Worm (Caenorhabditis elegans) whole organism, L4 larva: ENCODE data around the gene phb-2.

Experiments used
- F37D6.2 ChIP-seq: sonication (generic microtip); optimal IDR thresholded peaks from 2 replicates; lab custom pipeline; 2016; ENCODE audit warnings: mild to moderate bottlenecking, missing genetic modification characterization, missing compliant biosample characterization
- R02D3.7 ChIP-seq: fragments of 150-350 bp; sonication (generic microtip); optimal IDR thresholded peaks from 3 replicates; lab custom pipeline; 2014; ENCODE audit warnings: missing biosample characterization, missing genetic modification characterization
- T20F7.1 ChIP-seq: fragments of 200-800 bp; sonication (Bioruptor generic); optimal IDR thresholded peaks from 2 replicates; lab custom pipeline; 2018; ENCODE audit warnings: mild to moderate bottlenecking, missing genetic modification characterization, missing compliant biosample characterization
- T26A8.4 ChIP-seq: fragments of 200-800 bp; sonication (Bioruptor generic); IDR thresholded peaks from 2 replicates; pipeline ENCODE4 v1.3.6; 2022; ENCODE audit warnings: missing genetic modification characterization, missing compliant biosample characterization
- Y5F2A.4 ChIP-seq: fragments of 200-800 bp; sonication (Bioruptor generic); optimal IDR thresholded peaks from 2 replicates; lab custom pipeline; 2018; ENCODE audit warnings: mild to moderate bottlenecking, missing genetic modification characterization, missing compliant biosample characterization
- ZK546.5 ChIP-seq, 2 experiments: sonication (generic microtip); optimal IDR thresholded peaks; 2 replicates each; lab custom pipeline; 2017; ENCODE audit warnings: missing biosample characterization in 2 of 2, missing genetic modification characterization in 2 of 2
- aha-1 ChIP-seq: fragments of 150-350 bp; peaks from one replicate; lab custom pipeline; 2014; ENCODE audit warnings: missing biosample characterization, missing genetic modification characterization
- ceh-62 ChIP-seq: sonication (generic microtip); optimal IDR thresholded peaks from 2 replicates; lab custom pipeline; 2017; ENCODE audit warnings: missing biosample characterization, missing genetic modification characterization
- ctbp-1 ChIP-seq: fragments of 200-800 bp; sonication (Bioruptor generic); IDR thresholded peaks from 2 replicates; pipeline ENCODE4 v1.3.6; 2022; ENCODE audit warnings: missing genetic modification reagents, missing genetic modification characterization, missing compliant biosample characterization
- daf-12 ChIP-seq: fragments of 150-350 bp; optimal IDR thresholded peaks from 2 replicates; lab custom pipeline; 2014; ENCODE audit warnings: missing biosample characterization, missing genetic modification reagents, missing genetic modification characterization
- dmd-9 ChIP-seq: fragments of 200-800 bp; sonication (Bioruptor generic); IDR thresholded peaks from 2 replicates; pipeline ENCODE4 v1.3.6; 2022; ENCODE audit warnings: missing genetic modification reagents, missing genetic modification characterization, missing compliant biosample characterization
- dpl-1 ChIP-seq: fragments of 150-350 bp; optimal IDR thresholded peaks from 2 replicates; lab custom pipeline; 2014; ENCODE audit warnings: missing biosample characterization, missing genetic modification reagents, missing genetic modification characterization
- duxl-1 ChIP-seq: sonication (generic microtip); optimal IDR thresholded peaks from 2 replicates; lab custom pipeline; 2016; ENCODE audit warnings: mild to moderate bottlenecking, missing genetic modification characterization, moderate library complexity, missing compliant biosample characterization; ENCODE audit not compliant: poor library complexity
- egl-27 ChIP-seq: sonication (generic microtip); optimal IDR thresholded peaks from 3 replicates; lab custom pipeline; 2017; ENCODE audit warnings: missing biosample characterization, missing genetic modification reagents, missing genetic modification characterization
- egl-43 ChIP-seq: fragments of 200-800 bp; sonication (Bioruptor generic); IDR thresholded peaks from 2 replicates; pipeline ENCODE4 v1.3.6; 2022; ENCODE audit warnings: missing genetic modification reagents, missing genetic modification characterization, missing compliant biosample characterization
- hmg-1.1 ChIP-seq: fragments of 200-800 bp; sonication (Bioruptor generic); IDR thresholded peaks from 2 replicates; pipeline ENCODE4 v1.3.6; 2022; ENCODE audit warnings: missing genetic modification reagents, missing genetic modification characterization, missing compliant biosample characterization
- lim-7 ChIP-seq: fragments of 200-800 bp; sonication (Bioruptor generic); IDR thresholded peaks from 2 replicates; pipeline ENCODE4 v1.3.6; 2022; ENCODE audit warnings: missing genetic modification characterization, missing compliant biosample characterization
- lin-15B ChIP-seq: fragments of 150-350 bp; sonication (generic microtip); optimal IDR thresholded peaks from 3 replicates; lab custom pipeline; 2014; ENCODE audit warnings: missing biosample characterization, missing genetic modification characterization
- lin-38 ChIP-seq: fragments of 200-800 bp; sonication (Bioruptor generic); IDR thresholded peaks from 2 replicates; pipeline ENCODE4 v1.3.6; 2022; ENCODE audit warnings: missing genetic modification reagents, missing genetic modification characterization, missing compliant biosample characterization
- lin-39 ChIP-seq: fragments of 150-350 bp; optimal IDR thresholded peaks from 2 replicates; lab custom pipeline; 2014; ENCODE audit warnings: missing biosample characterization, missing genetic modification reagents, missing genetic modification characterization
- madf-5 ChIP-seq, 2 experiments: fragments of 200-800 bp; sonication (Bioruptor generic); IDR thresholded peaks; 2 replicates each; pipeline ENCODE4 v1.3.6; 2022; ENCODE audit warnings: missing compliant biosample characterization in 2 of 2, missing genetic modification characterization in 2 of 2
- mdl-1 ChIP-seq, 2 experiments: fragments of 150-350 bp in 1 of 2; sonication (generic microtip) in 1 of 2; optimal IDR thresholded peaks; 2 replicates each; lab custom pipeline; 2014 to 2017; ENCODE audit warnings: missing biosample characterization in 2 of 2, missing genetic modification characterization in 2 of 2
- mdt-29 ChIP-seq: fragments of 200-800 bp; sonication (Bioruptor generic); IDR thresholded peaks from 2 replicates; pipeline ENCODE4 v1.3.6; 2022; ENCODE audit warnings: missing genetic modification reagents, missing genetic modification characterization, missing compliant biosample characterization
- mep-1 ChIP-seq: fragments of 150-350 bp; sonication (generic microtip); optimal IDR thresholded peaks from 3 replicates; lab custom pipeline; 2014; ENCODE audit warnings: missing biosample characterization, missing genetic modification characterization
- mes-2 ChIP-seq: sonication (generic microtip); optimal IDR thresholded peaks from 2 replicates; lab custom pipeline; 2016; ENCODE audit warnings: missing genotype, mild to moderate bottlenecking, missing genetic modification characterization, missing compliant biosample characterization; ENCODE audit not compliant: poor library complexity, severe bottlenecking
- mxl-3 ChIP-seq: fragments of 200-800 bp; sonication (Bioruptor generic); optimal IDR thresholded peaks from 2 replicates; lab custom pipeline; 2018; ENCODE audit warnings: mild to moderate bottlenecking, missing genetic modification characterization, missing compliant biosample characterization
- nhr-10 ChIP-seq: fragments of 150-350 bp; optimal IDR thresholded peaks from 2 replicates; lab custom pipeline; 2014; ENCODE audit warnings: missing biosample characterization, missing genetic modification characterization
- nhr-102 ChIP-seq: sonication (generic microtip); optimal IDR thresholded peaks from 2 replicates; lab custom pipeline; 2016; ENCODE audit warnings: mild to moderate bottlenecking, missing genetic modification characterization, moderate library complexity, missing compliant biosample characterization
- nhr-25 ChIP-seq: sonication (generic microtip); optimal IDR thresholded peaks from 2 replicates; lab custom pipeline; 2017; ENCODE audit warnings: missing genetic modification characterization, mild to moderate bottlenecking, missing compliant biosample characterization, antibody characterized with exemption, moderate library complexity, borderline replicate concordance; ENCODE audit not compliant: insufficient read depth
- nhr-48 ChIP-seq: sonication (generic microtip); optimal IDR thresholded peaks from 2 replicates; lab custom pipeline; 2016; ENCODE audit warnings: mild to moderate bottlenecking, missing genetic modification characterization, missing compliant biosample characterization
- nhr-77 ChIP-seq: fragments of 150-350 bp; optimal IDR thresholded peaks from 2 replicates; lab custom pipeline; 2014; ENCODE audit warnings: missing biosample characterization, missing genetic modification characterization
- pqm-1 ChIP-seq: sonication (generic microtip); optimal IDR thresholded peaks from 2 replicates; lab custom pipeline; 2017; ENCODE audit warnings: missing biosample characterization, missing genetic modification characterization
- sdz-12 ChIP-seq: fragments of 200-800 bp; sonication (Bioruptor generic); optimal IDR thresholded peaks from 2 replicates; lab custom pipeline; 2018; ENCODE audit warnings: mild to moderate bottlenecking, missing genetic modification characterization, missing compliant biosample characterization
- set-16 ChIP-seq: fragments of 200-800 bp; sonication (Bioruptor generic); IDR thresholded peaks from 2 replicates; pipeline ENCODE4 v1.3.6; 2022; ENCODE audit warnings: missing genetic modification reagents, missing genetic modification characterization, missing compliant biosample characterization
- skn-1 ChIP-seq: fragments of 150-350 bp; optimal IDR thresholded peaks from 2 replicates; lab custom pipeline; 2014; ENCODE audit warnings: missing biosample characterization, missing genetic modification characterization
- snpc-4 ChIP-seq: fragments of 150-350 bp; optimal IDR thresholded peaks from 2 replicates; lab custom pipeline; 2014; ENCODE audit warnings: missing biosample characterization, missing genetic modification characterization
- tra-1 ChIP-seq: fragments of 200-800 bp; sonication (Bioruptor generic); IDR thresholded peaks from 2 replicates; pipeline ENCODE4 v1.3.6; 2022; ENCODE audit warnings: missing genetic modification reagents, missing genetic modification characterization, missing compliant biosample characterization
- unc-62 ChIP-seq, 3 experiments: fragments of 150-350 bp in 1 of 3; sonication (generic microtip); optimal IDR thresholded peaks in 2 of 3; peaks in 1 of 3; 1 replicate in 1 of 3; 2 replicates in 2 of 3; lab custom pipeline; 2014 to 2017; ENCODE audit warnings: missing biosample characterization in 3 of 3, missing genetic modification characterization in 3 of 3, missing genetic modification reagents in 3 of 3, missing genotype in 1 of 3
- vab-7 ChIP-seq: fragments of 200-800 bp; sonication (Bioruptor generic); IDR thresholded peaks from 2 replicates; pipeline ENCODE4 v1.3.6; 2022; ENCODE audit warnings: missing genetic modification reagents, missing genetic modification characterization, missing compliant biosample characterization
- zfp-3 ChIP-seq: fragments of 200-800 bp; sonication (Bioruptor generic); conservative IDR thresholded peaks from 2 replicates; pipeline ENCODE4 v1.3.6; 2022; ENCODE audit warnings: missing genetic modification reagents, missing genetic modification characterization, missing compliant biosample characterization
- zip-2 ChIP-seq: fragments of 150-350 bp; optimal IDR thresholded peaks from 2 replicates; lab custom pipeline; 2014; ENCODE audit warnings: missing biosample characterization, missing genetic modification characterization

phb-2 gene

ce11 chrII:6245199-6245702 lies 6.0 kb upstream of the phb-2 start, which contains the start of gene blos-4:
blos-4 (plus strand) TSS chrII:6245249.
- peak; percentile 58 for TF ChIP-seq dpl-1 (GFP tag; lab: Kevin White, UChicago)
- no peak for TF ChIP-seq ceh-62 (tag; lab: Kevin White, UChicago)
- TF ChIP-seq nhr-48 (tag; lab: Kevin White, UChicago), result no peak
- TF ChIP-seq duxl-1 (tag; lab: Kevin White, UChicago), result no peak
- no peak for TF ChIP-seq vab-7 (GFP tag; lab: Robert Waterston, UW)
- TF ChIP-seq, all 104 proteins: peak for 1

ce11 chrII:6246054-6246453 lies 5.2 kb upstream of the phb-2 start, which contains the start of gene lelo-1:
lelo-1 (plus strand) TSS chrII:6246354.
- TF ChIP-seq set-16 (GFP tag; lab: Robert Waterston, UW) (no peak), nhr-10 (no peak)

- TF ChIP-seq daf-12 (tag; lab: Kevin White, UChicago) (no peak), lin-38 (no peak), ZK546.5 (tag; optimal IDR thresholded peaks at IDR 0.05; lab: Kevin White, UChicago) (no peak), ctbp-1 (GFP tag; lab: Robert Waterston, UW) (no peak), hmg-1.1 (GFP tag; lab: Robert Waterston, UW) (no peak), mxl-3 (GFP tag; lab: Kevin White, UChicago) (no peak), nhr-25 (tag; lab: Kevin White, UChicago) (no peak), egl-27 (tag; lab: Kevin White, UChicago) (no peak), egl-43 (GFP tag; lab: Robert Waterston, UW) (no peak), zfp-3 (GFP tag; lab: Robert Waterston, UW) (no peak)
These were observed 4.2 kb upstream of the phb-2 start, which contains the start of gene T24H7.2 for ce11 chrII:6247011-6247410. T24H7.2 (plus strand) TSS chrII:6247311.

ce11 chrII:6248029-6248428 lies 3.2 kb upstream of the phb-2 start:
- TF ChIP-seq madf-5 (GFP tag; IDR thresholded peaks at IDR 0.05; lab: Robert Waterston, UW) (no peak), unc-62 (GFP tag; optimal IDR thresholded peaks at IDR 0.05 in 1 of 2; lab: Kevin White, UChicago) (peak in 1 of 2 experiments; percentile 92), unc-62 (tag; optimal IDR thresholded peaks at IDR 0.05; lab: Kevin White, UChicago) (no peak)
- TF ChIP-seq, all 104 proteins: peak for 1

- TF ChIP-seq madf-5 (GFP tag; IDR thresholded peaks at IDR 0.05; lab: Robert Waterston, UW) (peak in 1 of 2 experiments; percentile 69; a peak in 1 of 4 replicates), zfp-3 (GFP tag; lab: Robert Waterston, UW) (peak; percentile 51; the same call in 1 of the 2 replicates), lin-15B (tag; lab: Kevin White, UChicago) (no peak), mdl-1 (tag; optimal IDR thresholded peaks at IDR 0.05; lab: Kevin White, UChicago) (no peak), skn-1 (tag; lab: Kevin White, UChicago) (no peak), F37D6.2 (no peak), dmd-9 (GFP tag; lab: Robert Waterston, UW) (0 out of 2 replicates have a peak, but pooled peaks have one; percentile 35), T20F7.1 (GFP tag; lab: Kevin White, UChicago) (no peak), sdz-12 (GFP tag; lab: Kevin White, UChicago) (no peak), pqm-1 (no peak), ctbp-1 (GFP tag; lab: Robert Waterston, UW) (0 out of 2 replicates have a peak, but pooled peaks have one; percentile 36), Y5F2A.4 (GFP tag; lab: Kevin White, UChicago) (peak; percentile 67), unc-62 (GFP tag; optimal IDR thresholded peaks at IDR 0.05 in 1 of 2; lab: Kevin White, UChicago) (no peak), unc-62 (tag; optimal IDR thresholded peaks at IDR 0.05; lab: Kevin White, UChicago) (no peak), lim-7 (GFP tag; lab: Robert Waterston, UW) (peak; percentile 70), zip-2 (tag; lab: Kevin White, UChicago) (no peak), aha-1 (tag; lab: Kevin White, UChicago) (peak; percentile 59), R02D3.7 (no peak), dpl-1 (GFP tag; lab: Kevin White, UChicago) (peak; percentile 40), tra-1 (GFP tag; lab: Robert Waterston, UW) (0 out of 2 replicates have a peak, but pooled peaks have one; percentile 45), daf-12 (tag; lab: Kevin White, UChicago) (no peak), T26A8.4 (no peak), mes-2 (tag; lab: Kevin White, UChicago) (peak; percentile 73), mep-1 (tag; lab: Kevin White, UChicago) (peak; percentile 51), nhr-77 (tag; lab: Kevin White, UChicago) (no peak), mdt-29 (0 out of 2 replicates have a peak, but pooled peaks have one; percentile 29), lin-39 (tag; lab: Kevin White, UChicago) (no peak), egl-43 (GFP tag; lab: Robert Waterston, UW) (no peak), nhr-102 (tag; lab: Kevin White, UChicago) (no peak), snpc-4 (no peak)
These were observed 2.7 kb upstream of the phb-2 start for ce11 chrII:6248503-6248902.
